Fruit fly (Drosophila melanogaster) whole organism, pupa: ENCODE results near the gene CG14610.

Source experiments
- CG10348 ChIP-seq: fragments of 200-800 bp; sonication (Bioruptor generic); IDR thresholded peaks from 2 replicates; pipeline ENCODE4 v1.3.6; 2022; ENCODE audit warnings: missing biosample characterization, missing genetic modification characterization
- CG12605 ChIP-seq: fragments of 200-800 bp; sonication (Bioruptor generic); IDR thresholded peaks from 2 replicates; pipeline ENCODE4 v1.3.6; 2022; ENCODE audit warnings: missing biosample characterization, missing genetic modification characterization
- CG14655 ChIP-seq: fragments of 200-800 bp; sonication (Bioruptor generic); optimal IDR thresholded peaks from 3 replicates; lab custom pipeline; 2017; ENCODE audit warnings: mild to moderate bottlenecking, missing biosample characterization, missing genetic modification reagents, missing genetic modification characterization
- CG15710 ChIP-seq: fragments of 200-800 bp; sonication (Bioruptor generic); optimal IDR thresholded peaks from 2 replicates; lab custom pipeline; 2018; ENCODE audit warnings: missing biosample characterization, mild to moderate bottlenecking, missing genetic modification characterization, moderate library complexity
- CG34367 ChIP-seq: fragments of 200-800 bp; sonication (Bioruptor generic); optimal IDR thresholded peaks from 2 replicates; lab custom pipeline; 2018; ENCODE audit warnings: missing biosample characterization, mild to moderate bottlenecking, missing genetic modification characterization
- CG4496 ChIP-seq: fragments of 200-800 bp; sonication (Bioruptor generic); IDR thresholded peaks from 3 replicates; pipeline ENCODE4 v1.3.6; 2022; ENCODE audit warnings: missing biosample characterization, missing genetic modification characterization
- CG8301 ChIP-seq: fragments of 200-800 bp; sonication (Bioruptor generic); optimal IDR thresholded peaks from 2 replicates; lab custom pipeline; 2018; ENCODE audit warnings: missing biosample characterization, mild to moderate bottlenecking, missing genetic modification characterization
- D1 ChIP-seq: fragments of 200-800 bp; sonication (Bioruptor generic); optimal IDR thresholded peaks from 2 replicates; lab custom pipeline; 2018; ENCODE audit warnings: missing biosample characterization, mild to moderate bottlenecking, missing genetic modification characterization, moderate library complexity
- EcR ChIP-seq: fragments of 200-800 bp; sonication (Bioruptor generic); optimal IDR thresholded peaks from 3 replicates; lab custom pipeline; 2019; ENCODE audit warnings: missing biosample characterization, missing genetic modification characterization, mild to moderate bottlenecking, moderate library complexity, missing genetic modification reagents
- Ets98B ChIP-seq: fragments of 200-800 bp; sonication (Bioruptor generic); IDR thresholded peaks from 2 replicates; pipeline ENCODE4 v1.3.6; 2022; ENCODE audit warnings: missing biosample characterization, missing genetic modification characterization
- Pif1A ChIP-seq: fragments of 200-800 bp; sonication (Bioruptor generic); optimal IDR thresholded peaks from 3 replicates; lab custom pipeline; 2016; ENCODE audit warnings: missing biosample characterization, missing genetic modification characterization

DNA sequence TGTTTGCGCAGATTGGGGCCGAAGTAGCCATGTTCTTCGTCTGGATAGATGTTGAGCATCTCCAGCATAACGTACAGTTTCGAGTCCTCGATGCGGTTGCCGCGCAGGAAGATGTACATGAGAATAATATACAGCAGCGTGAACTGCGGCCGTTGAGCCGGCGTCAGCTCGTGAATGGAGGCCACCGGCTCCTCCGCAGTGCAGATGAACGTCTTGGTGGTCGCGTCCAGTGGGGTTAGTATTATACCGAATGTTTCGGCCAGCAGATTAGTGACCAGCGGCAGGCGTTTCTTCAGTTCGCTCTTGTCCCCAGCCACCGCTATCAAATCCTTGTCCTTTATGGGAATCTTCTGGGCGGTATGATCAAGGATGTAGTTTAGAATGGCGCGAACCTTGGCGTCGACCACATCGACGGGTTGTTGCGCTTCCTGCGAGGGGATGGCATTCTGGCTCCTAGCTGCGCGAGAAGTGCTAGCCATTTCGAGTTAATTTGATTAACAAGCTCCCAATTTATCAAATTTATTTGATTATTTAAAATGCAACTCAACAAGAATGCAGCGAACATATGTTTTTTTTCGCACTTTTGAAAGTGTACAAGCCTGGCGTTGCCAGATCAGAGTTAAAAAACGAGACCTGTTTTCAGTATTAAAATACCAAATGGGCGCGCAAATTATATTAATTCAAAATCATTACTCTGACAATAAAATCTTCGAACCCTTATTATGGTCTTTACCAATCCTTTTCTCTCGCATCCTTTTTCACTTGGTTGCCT is 10.7 kb upstream of the CG14610 start, which contains the start of gene MAGE:
- TF ChIP-seq EcR (GFP tag; lab: Kevin White, UChicago) (no peak), CG14655 (GFP tag; lab: Kevin White, UChicago) (no peak), CG8301 (no peak), CG34367 (tag; lab: Kevin White, UChicago) (no peak), CG12605 (GFP tag; lab: Robert Waterston, UW) (no peak), Pif1A (GFP tag; lab: Kevin White, UChicago) (no peak), D1 (tag; lab: Kevin White, UChicago) (no peak), CG4496 (GFP tag; lab: Robert Waterston, UW) (no peak), CG15710 (no peak), CG10348 (GFP tag; lab: Robert Waterston, UW) (no peak), Ets98B (GFP tag; lab: Robert Waterston, UW) (no peak)
